Worm (Caenorhabditis elegans) whole organism, midembryonic: ENCODE measurements around the gene Y54H5A.2.

Experiments used
- T22C8.4 ChIP-seq: fragments of 200-800 bp; sonication (Bioruptor generic); IDR thresholded peaks from 2 replicates; pipeline ENCODE4 v1.3.6; 2022; ENCODE audit warnings: missing genetic modification characterization, missing compliant biosample characterization
- cog-1 ChIP-seq: sonication (generic microtip); optimal IDR thresholded peaks from 2 replicates; lab custom pipeline; 2016; ENCODE audit warnings: missing genetic modification characterization, missing compliant biosample characterization
- flt-1 ChIP-seq: fragments of 200-800 bp; sonication (Bioruptor generic); IDR thresholded peaks from 2 replicates; pipeline ENCODE4 v1.3.6; 2022; ENCODE audit warnings: missing genetic modification characterization, missing compliant biosample characterization
- klf-2 ChIP-seq: fragments of 200-800 bp; sonication (Bioruptor generic); conservative IDR thresholded peaks from 2 replicates; pipeline ENCODE4 v1.3.6; 2022; ENCODE audit warnings: missing genetic modification reagents, missing genetic modification characterization, missing compliant biosample characterization
- med-1 ChIP-seq: sonication (generic microtip); optimal IDR thresholded peaks from 2 replicates; lab custom pipeline; 2017; ENCODE audit warnings: missing genetic modification characterization, mild to moderate bottlenecking, missing compliant biosample characterization, antibody characterized with exemption, missing genetic modification reagents; ENCODE audit not compliant: insufficient read depth
- ref-1 ChIP-seq: fragments of 200-800 bp; sonication (Bioruptor generic); conservative IDR thresholded peaks from 2 replicates; pipeline ENCODE4 v1.3.6; 2022; ENCODE audit warnings: missing genetic modification reagents, missing genetic modification characterization, missing compliant biosample characterization
- tab-1 ChIP-seq: fragments of 200-800 bp; sonication (Bioruptor generic); IDR thresholded peaks from 2 replicates; pipeline ENCODE4 v1.3.6; 2022; ENCODE audit warnings: missing genetic modification characterization, missing compliant biosample characterization
- ztf-23 ChIP-seq: fragments of 200-800 bp; sonication (Bioruptor generic); IDR thresholded peaks from 2 replicates; pipeline ENCODE4 v1.3.6; 2022; ENCODE audit warnings: missing genetic modification reagents, missing genetic modification characterization, missing compliant biosample characterization
- ztf-29 ChIP-seq: fragments of 200-800 bp; sonication (Bioruptor generic); IDR thresholded peaks from 2 replicates; pipeline ENCODE4 v1.3.6; 2022; ENCODE audit warnings: missing genetic modification reagents, missing genetic modification characterization, missing compliant biosample characterization

The Y54H5A.2 gene

DNA sequence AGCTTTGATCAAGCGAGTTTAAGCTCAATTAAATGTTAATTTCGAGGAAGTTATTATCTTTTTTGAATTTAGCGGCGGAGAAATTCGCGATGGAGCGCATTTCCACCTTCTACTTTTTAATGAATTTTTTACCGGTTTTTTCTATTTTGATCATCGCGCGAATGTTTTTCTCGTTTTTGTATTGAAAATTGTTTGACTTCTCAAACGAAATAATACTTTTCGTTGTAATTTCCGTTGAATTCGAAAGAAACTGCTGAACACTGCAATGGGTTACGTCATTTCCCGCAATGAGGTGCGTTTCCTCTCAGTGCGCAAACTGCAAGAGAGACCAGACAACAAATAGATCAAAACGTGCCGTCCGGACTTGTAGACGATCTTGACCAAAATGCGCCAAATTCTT, 31.8 kb upstream of the Y54H5A.2 start:
- TF ChIP-seq med-1 (GFP tag; lab: Kevin White, UChicago) (no peak), flt-1 (GFP tag; lab: Robert Waterston, UW) (no peak), cog-1 (tag; lab: Kevin White, UChicago) (no peak), klf-2 (GFP tag; lab: Robert Waterston, UW) (no peak), ref-1 (no peak), ztf-29 (no peak), T22C8.4 (GFP tag; lab: Robert Waterston, UW) (no peak), tab-1 (GFP tag; lab: Robert Waterston, UW) (no peak), ztf-23 (GFP tag; lab: Robert Waterston, UW) (no peak)

- TF ChIP-seq ztf-29 (no peak), tab-1 (GFP tag; lab: Robert Waterston, UW) (no peak), ztf-23 (GFP tag; lab: Robert Waterston, UW) (0 out of 2 replicates have a peak, but pooled peaks have one; percentile 40), T22C8.4 (GFP tag; lab: Robert Waterston, UW) (no peak), med-1 (GFP tag; lab: Kevin White, UChicago) (no peak), ref-1 (no peak)
Measured at ce11 chrIII:5180588-5180987, 31.2 kb upstream of the Y54H5A.2 start.

ce11 chrIII:5179166-5179565, 29.8 kb upstream of the Y54H5A.2 start:
- TF ChIP-seq ref-1: no peak
- no peak for TF ChIP-seq ztf-23 (GFP tag; lab: Robert Waterston, UW)
- no peak for TF ChIP-seq cog-1 (tag; lab: Kevin White, UChicago)
- no peak for TF ChIP-seq T22C8.4 (GFP tag; lab: Robert Waterston, UW)
- TF ChIP-seq med-1 (GFP tag; lab: Kevin White, UChicago): no peak
- TF ChIP-seq klf-2 (GFP tag; lab: Robert Waterston, UW): no peak
- TF ChIP-seq tab-1 (GFP tag; lab: Robert Waterston, UW): no peak
- TF ChIP-seq flt-1 (GFP tag; lab: Robert Waterston, UW): no peak
- no peak for TF ChIP-seq ztf-29

- TF ChIP-seq tab-1 (GFP tag; lab: Robert Waterston, UW) (no peak), klf-2 (GFP tag; lab: Robert Waterston, UW) (no peak), cog-1 (tag; lab: Kevin White, UChicago) (no peak), flt-1 (GFP tag; lab: Robert Waterston, UW) (no peak), T22C8.4 (GFP tag; lab: Robert Waterston, UW) (no peak), ztf-23 (GFP tag; lab: Robert Waterston, UW) (no peak), med-1 (GFP tag; lab: Kevin White, UChicago) (no peak), ztf-29 (no peak), ref-1 (no peak)
Measured at ce11 chrIII:5173622-5174021, 24.2 kb upstream of the Y54H5A.2 start, which contains the start of gene cid-1. Gene cid-1, plus strand, starts transcription at chrIII:5173922.

DNA sequence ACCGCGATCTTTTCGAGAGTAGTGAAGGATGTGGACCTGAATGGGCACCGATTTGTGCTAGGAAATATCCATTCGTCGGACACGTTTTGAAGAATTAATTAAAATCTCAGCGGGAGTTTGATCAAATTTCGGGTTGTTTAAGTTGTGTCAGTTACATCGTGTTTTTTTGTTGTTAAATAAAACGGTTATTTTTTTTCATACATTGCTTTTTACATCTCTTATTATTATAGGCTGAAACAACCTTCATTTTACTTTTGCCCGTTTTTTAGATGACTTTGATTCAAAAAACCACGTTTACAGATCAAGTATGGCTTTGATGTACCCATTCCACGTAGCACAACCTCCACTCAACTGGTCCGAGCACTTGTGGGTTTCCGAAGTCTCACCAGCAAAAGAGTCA, 23.8 kb upstream of the Y54H5A.2 start, which contains the start of gene emb-1:
TSS of gene emb-1 (plus strand) at position 301 of the 400 bp plus-strand sequence.
- no peak for TF ChIP-seq cog-1 (tag; lab: Kevin White, UChicago)
- no peak for TF ChIP-seq ztf-29
- no peak for TF ChIP-seq med-1 (GFP tag; lab: Kevin White, UChicago)
- no peak for TF ChIP-seq klf-2 (GFP tag; lab: Robert Waterston, UW)
- TF ChIP-seq T22C8.4 (GFP tag; lab: Robert Waterston, UW): no peak
- TF ChIP-seq ref-1: no peak
- no peak for TF ChIP-seq tab-1 (GFP tag; lab: Robert Waterston, UW)
- no peak for TF ChIP-seq flt-1 (GFP tag; lab: Robert Waterston, UW)
- no peak for TF ChIP-seq ztf-23 (GFP tag; lab: Robert Waterston, UW)

DNA sequence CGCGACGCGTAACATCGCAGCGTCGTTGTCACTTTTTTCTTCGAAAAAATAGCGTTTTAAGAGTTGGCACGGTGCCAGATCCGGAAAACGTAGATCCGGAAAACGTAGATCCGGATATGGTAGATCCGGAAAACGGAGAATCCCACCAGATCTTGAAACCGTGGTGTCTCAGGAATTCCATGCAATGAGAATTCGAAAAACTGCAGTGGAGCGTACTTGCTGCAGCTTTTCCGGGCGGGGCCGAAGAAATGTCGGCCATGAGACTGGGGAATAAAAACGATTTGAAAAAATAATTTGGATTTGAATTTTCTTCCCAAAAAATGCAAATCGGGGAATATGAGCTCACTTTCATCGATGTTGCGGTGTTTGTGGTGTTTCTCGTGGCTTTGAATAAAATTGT, 23.1 kb upstream of the Y54H5A.2 start, which contains the start of gene K10D2.5:
TSS of gene K10D2.5 (plus strand) at position 251 of the 400 bp plus-strand sequence.
- TF ChIP-seq tab-1 (GFP tag; lab: Robert Waterston, UW) (peak; percentile 74; the same call in 1 of the 2 replicates), med-1 (GFP tag; lab: Kevin White, UChicago) (no peak), ztf-29 (peak; percentile 76), ref-1 (peak; percentile 54), cog-1 (tag; lab: Kevin White, UChicago) (peak; percentile 68), flt-1 (GFP tag; lab: Robert Waterston, UW) (peak; percentile 93), ztf-23 (GFP tag; lab: Robert Waterston, UW) (peak; percentile 91), klf-2 (GFP tag; lab: Robert Waterston, UW) (peak; percentile 86), T22C8.4 (GFP tag; lab: Robert Waterston, UW) (peak; percentile 68; the same call in 1 of the 2 replicates)

DNA sequence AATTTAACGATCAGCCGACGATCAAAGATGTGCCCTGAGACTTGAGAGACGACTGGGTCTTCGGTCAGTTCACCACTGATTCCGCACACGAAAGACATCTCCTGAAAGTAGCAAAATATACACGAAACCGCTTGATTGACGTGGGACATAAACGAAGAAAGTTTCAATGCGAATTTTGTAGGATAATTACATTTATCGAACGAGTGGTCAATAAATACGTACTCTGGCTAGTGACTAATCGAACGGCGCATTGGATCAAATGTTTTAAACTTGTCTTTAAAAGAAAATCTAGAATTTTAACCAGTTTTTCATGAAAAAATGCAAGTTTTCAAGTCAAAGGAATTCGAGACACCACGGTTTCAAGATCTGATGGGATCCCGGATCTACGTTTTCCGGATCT, 22.6 kb upstream of the Y54H5A.2 start, which contains the start of gene prp-19:
TSS of gene prp-19 (minus strand) at position 101 of the 400 bp plus-strand sequence.
- no peak for TF ChIP-seq med-1 (GFP tag; lab: Kevin White, UChicago)
- TF ChIP-seq tab-1 (GFP tag; lab: Robert Waterston, UW): no peak
- no peak for TF ChIP-seq ztf-29

DNA sequence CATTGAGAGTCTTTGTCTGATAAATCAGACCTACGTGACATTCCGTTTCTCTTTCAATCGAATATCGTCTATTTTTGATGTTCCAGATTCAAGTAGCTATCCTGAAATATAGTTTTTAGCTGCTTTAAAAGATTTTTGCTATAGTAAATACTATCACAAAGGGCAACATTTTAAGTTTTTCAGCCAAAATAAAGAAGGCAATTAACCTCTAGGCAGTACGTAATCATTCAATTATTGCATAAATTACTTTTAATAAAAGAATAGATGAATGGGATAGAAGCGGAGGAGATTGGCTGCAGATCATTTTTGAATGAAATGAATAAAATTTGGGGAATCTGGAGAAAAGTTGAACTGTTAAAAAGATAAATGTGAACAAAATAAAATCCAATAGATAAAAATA, 20.3 kb upstream of the Y54H5A.2 start, which contains the start of gene ulp-1:
TSS of gene ulp-1 (minus strand) at position 101 of the 400 bp plus-strand sequence.
- TF ChIP-seq med-1 (GFP tag; lab: Kevin White, UChicago) (no peak), klf-2 (GFP tag; lab: Robert Waterston, UW) (no peak), ztf-29 (no peak), cog-1 (tag; lab: Kevin White, UChicago) (no peak), flt-1 (GFP tag; lab: Robert Waterston, UW) (no peak), ztf-23 (GFP tag; lab: Robert Waterston, UW) (no peak), ref-1 (no peak), T22C8.4 (GFP tag; lab: Robert Waterston, UW) (no peak), tab-1 (GFP tag; lab: Robert Waterston, UW) (no peak)

DNA sequence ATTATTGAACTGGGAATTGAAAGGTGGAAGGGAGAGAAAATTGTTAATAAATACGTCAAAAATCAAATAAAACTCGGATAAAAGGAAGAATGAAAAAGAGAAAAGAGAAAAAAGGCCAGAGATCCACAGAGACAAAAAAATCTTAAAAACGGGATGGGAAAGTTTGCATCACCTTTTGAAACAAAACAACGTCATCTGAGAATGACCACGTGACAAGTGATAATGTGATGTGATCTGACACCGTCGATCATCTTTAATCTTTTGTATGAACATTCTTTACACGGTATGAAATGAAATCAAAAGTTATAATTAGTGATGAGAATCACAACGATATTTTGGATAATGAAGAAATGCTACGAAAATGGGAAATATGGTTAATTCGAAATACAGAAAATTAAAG, 16.4 kb upstream of the Y54H5A.2 start:
- TF ChIP-seq T22C8.4 (GFP tag; lab: Robert Waterston, UW) (no peak), ztf-29 (no peak)

ce11 chrIII:5165211-5165610, 15.8 kb upstream of the Y54H5A.2 start, which contains the start of gene T10F2.2:
Gene T10F2.2, minus strand, starts transcription at chrIII:5165311.
- TF ChIP-seq flt-1 (GFP tag; lab: Robert Waterston, UW): no peak
- no peak for TF ChIP-seq ztf-23 (GFP tag; lab: Robert Waterston, UW)
- no peak for TF ChIP-seq klf-2 (GFP tag; lab: Robert Waterston, UW)
- TF ChIP-seq cog-1 (tag; lab: Kevin White, UChicago): no peak
- no peak for TF ChIP-seq ref-1
- TF ChIP-seq T22C8.4 (GFP tag; lab: Robert Waterston, UW): no peak
- no peak for TF ChIP-seq med-1 (GFP tag; lab: Kevin White, UChicago)
- no peak for TF ChIP-seq ztf-29
- TF ChIP-seq tab-1 (GFP tag; lab: Robert Waterston, UW): no peak
